Worm (Caenorhabditis elegans): ENCODE data around the gene cest-6.

The cest-6 gene

ce11 chrIV:6946832-6947231 lies 18.5 kb upstream of the cest-6 start:
- TF ChIP-seq dao-5 (tag; optimal IDR thresholded peaks at IDR 0.05), result no peak
- no peak for TF ChIP-seq W03F9.2 (tag; optimal IDR thresholded peaks at IDR 0.05)
- no peak for TF ChIP-seq him-1 (tag; optimal IDR thresholded peaks at IDR 0.05)

- no peak for TF ChIP-seq him-1 (tag; optimal IDR thresholded peaks at IDR 0.05)
- TF ChIP-seq W03F9.2 (tag; optimal IDR thresholded peaks at IDR 0.05), result no peak
- no peak for TF ChIP-seq dao-5 (tag; optimal IDR thresholded peaks at IDR 0.05)
Observed at ce11 chrIV:6941101-6941500, 12.8 kb upstream of the cest-6 start.

- no peak for TF ChIP-seq him-1 (tag; optimal IDR thresholded peaks at IDR 0.05)
- no peak for TF ChIP-seq dao-5 (tag; optimal IDR thresholded peaks at IDR 0.05)
- no peak for TF ChIP-seq W03F9.2 (tag; optimal IDR thresholded peaks at IDR 0.05)
Observed at ce11 chrIV:6937548-6937947, 9.2 kb upstream of the cest-6 start, which contains the start of gene npr-12. Gene npr-12 (minus strand): TSS chrIV:6937648.

ce11 chrIV:6925520-6925919 lies 2.8 kb downstream of the cest-6 start:
- no peak for TF ChIP-seq dao-5 (tag; optimal IDR thresholded peaks at IDR 0.05)
- no peak for TF ChIP-seq W03F9.2 (tag; optimal IDR thresholded peaks at IDR 0.05)
- TF ChIP-seq him-1 (tag; optimal IDR thresholded peaks at IDR 0.05), result no peak

ce11 chrIV:6923070-6923469 lies 5.2 kb downstream of the cest-6 start, which contains the start of gene T22D1.1:
Gene T22D1.1 (plus strand): TSS chrIV:6923370.
- TF ChIP-seq dao-5 (tag; optimal IDR thresholded peaks at IDR 0.05), result no peak
- TF ChIP-seq him-1 (tag; optimal IDR thresholded peaks at IDR 0.05), result no peak

- TF ChIP-seq W03F9.2 (tag; optimal IDR thresholded peaks at IDR 0.05) (no peak), him-1 (tag; optimal IDR thresholded peaks at IDR 0.05) (no peak), dao-5 (tag; optimal IDR thresholded peaks at IDR 0.05) (no peak)
Observed at ce11 chrIV:6920063-6920462, 8.3 kb downstream of the cest-6 start, which contains the start of gene T22D1.18. Gene T22D1.18 (minus strand): TSS chrIV:6920163.

ce11 chrIV:6919318-6919717 lies 9.0 kb downstream of the cest-6 start, which contains the start of gene ruvb-2:
Gene ruvb-2 (minus strand): TSS chrIV:6919406.
- TF ChIP-seq dao-5 (tag; optimal IDR thresholded peaks at IDR 0.05), result no peak
- peak; percentile 92 for TF ChIP-seq W03F9.2 (tag; optimal IDR thresholded peaks at IDR 0.05)
- TF ChIP-seq him-1 (tag; optimal IDR thresholded peaks at IDR 0.05), result peak; percentile 30

- TF ChIP-seq him-1 (tag; optimal IDR thresholded peaks at IDR 0.05), result no peak
- TF ChIP-seq W03F9.2 (tag; optimal IDR thresholded peaks at IDR 0.05), result no peak
- TF ChIP-seq dao-5 (tag; optimal IDR thresholded peaks at IDR 0.05), result no peak
Observed at ce11 chrIV:6916831-6917230, 11.5 kb downstream of the cest-6 start.

ce11 chrIV:6912851-6913588 lies 15.3 kb downstream of the cest-6 start, which contains the start of gene T22D1.3:
Gene T22D1.3 (plus strand): TSS chrIV:6913538.
- TF ChIP-seq W03F9.2 (tag; optimal IDR thresholded peaks at IDR 0.05), result no peak

ce11 chrIV:6909863-6910733 lies 18.2 kb downstream of the cest-6 start, which contains the start of the genes rpn-1 and ribo-1:
Gene rpn-1 (minus strand): TSS chrIV:6909913.
Gene ribo-1 (plus strand): TSS chrIV:6910683.
- TF ChIP-seq him-1 (tag; optimal IDR thresholded peaks at IDR 0.05) (no peak), dao-5 (tag; optimal IDR thresholded peaks at IDR 0.05) (no peak), W03F9.2 (tag; optimal IDR thresholded peaks at IDR 0.05) (peak; percentile 60)

- no peak for TF ChIP-seq dao-5 (tag; optimal IDR thresholded peaks at IDR 0.05)
- no peak for TF ChIP-seq him-1 (tag; optimal IDR thresholded peaks at IDR 0.05)
- TF ChIP-seq W03F9.2 (tag; optimal IDR thresholded peaks at IDR 0.05), result no peak
Observed at ce11 chrIV:6907487-6907886, 20.8 kb downstream of the cest-6 start.

- no peak for TF ChIP-seq W03F9.2 (tag; optimal IDR thresholded peaks at IDR 0.05)
- TF ChIP-seq him-1 (tag; optimal IDR thresholded peaks at IDR 0.05), result no peak
- no peak for TF ChIP-seq dao-5 (tag; optimal IDR thresholded peaks at IDR 0.05)
Observed at ce11 chrIV:6905947-6906489, 22.3 kb downstream of the cest-6 start, which contains the start of the genes T22D1.17 and T22D1.8. Gene T22D1.17 (plus strand): TSS chrIV:6905997. Gene T22D1.8 (minus strand): TSS chrIV:6906348.

ce11 chrIV:6905428-6905827 lies 22.9 kb downstream of the cest-6 start:
- TF ChIP-seq him-1 (tag; optimal IDR thresholded peaks at IDR 0.05) (no peak), dao-5 (tag; optimal IDR thresholded peaks at IDR 0.05) (no peak), W03F9.2 (tag; optimal IDR thresholded peaks at IDR 0.05) (no peak)
